Fruit fly (Drosophila melanogaster) whole organism, embryonic: ENCODE results near the gene ocn.

Source experiments
- Adf1 ChIP-seq: fragments of 200-800 bp; sonication (Bioruptor generic); IDR thresholded peaks from 2 replicates; pipeline ENCODE4 v1.3.6; 2022; ENCODE audit warnings: missing biosample characterization, missing genetic modification characterization
- CG10366 ChIP-seq: fragments of 200-800 bp; sonication (Bioruptor generic); IDR thresholded peaks from 2 replicates; pipeline ENCODE4 v1.3.6; 2022; ENCODE audit warnings: missing biosample characterization, missing genetic modification characterization
- CG11723 ChIP-seq: fragments of 200-800 bp; sonication (Bioruptor generic); optimal IDR thresholded peaks from 2 replicates; lab custom pipeline; 2017; ENCODE audit warnings: missing biosample characterization, mild to moderate bottlenecking, missing genetic modification characterization
- CG15514 ChIP-seq: fragments of 200-800 bp; sonication (Bioruptor generic); optimal IDR thresholded peaks from 3 replicates; lab custom pipeline; 2017; ENCODE audit warnings: missing biosample characterization, missing genetic modification characterization, mild to moderate bottlenecking, moderate library complexity, missing genetic modification reagents
- CG16863 ChIP-seq: fragments of 200-800 bp; sonication (Bioruptor generic); optimal IDR thresholded peaks from 3 replicates; lab custom pipeline; 2016; ENCODE audit warnings: missing biosample characterization, missing genetic modification characterization
- CG18476 ChIP-seq: fragments of 200-800 bp; sonication (Bioruptor generic); optimal IDR thresholded peaks from 2 replicates; lab custom pipeline; 2016; ENCODE audit warnings: missing biosample characterization, mild to moderate bottlenecking, missing genetic modification characterization
- CG2129 ChIP-seq: fragments of 200-800 bp; sonication (Bioruptor generic); IDR thresholded peaks from 2 replicates; pipeline ENCODE4 v1.3.6; 2022; ENCODE audit warnings: missing biosample characterization, missing genetic modification characterization; ENCODE audit not compliant: partially characterized antibody
- CG2889 ChIP-seq: fragments of 200-800 bp; sonication (Bioruptor generic); IDR thresholded peaks from 3 replicates; pipeline ENCODE4 v1.3.6; 2022; ENCODE audit warnings: missing biosample characterization, missing genetic modification characterization
- CG32767 ChIP-seq: fragments of 200-800 bp; sonication (Bioruptor generic); IDR thresholded peaks from 2 replicates; pipeline ENCODE4 v1.3.6; 2022; ENCODE audit warnings: missing biosample characterization, missing genetic modification characterization
- CG34224 ChIP-seq: fragments of 200-800 bp; sonication (Bioruptor generic); IDR thresholded peaks from 3 replicates; pipeline ENCODE4 v1.3.6; 2022; ENCODE audit warnings: missing biosample characterization, missing genetic modification characterization; ENCODE audit not compliant: partially characterized antibody
- CG3847 ChIP-seq: fragments of 200-800 bp; sonication (Bioruptor generic); IDR thresholded peaks from 2 replicates; pipeline ENCODE4 v1.3.6; 2022; ENCODE audit warnings: missing biosample characterization, missing genetic modification characterization
- CG6765 ChIP-seq: fragments of 200-800 bp; sonication (Bioruptor generic); optimal IDR thresholded peaks from 3 replicates; lab custom pipeline; 2017; ENCODE audit warnings: missing biosample characterization, mild to moderate bottlenecking, missing genetic modification characterization
- CG6854 ChIP-seq: fragments of 200-800 bp; sonication (Bioruptor generic); optimal IDR thresholded peaks from 3 replicates; lab custom pipeline; 2017; ENCODE audit warnings: missing biosample characterization, mild to moderate bottlenecking, missing genetic modification characterization
- CG7987 ChIP-seq: fragments of 200-800 bp; sonication (Bioruptor generic); optimal IDR thresholded peaks from 2 replicates; lab custom pipeline; 2018; ENCODE audit warnings: missing biosample characterization, mild to moderate bottlenecking, missing genetic modification characterization, moderate library complexity
- CG8290 ChIP-seq, 3 experiments: fragments of 200-800 bp; sonication (Bioruptor generic); optimal IDR thresholded peaks; 2 replicates each; lab custom pipeline; 2016 to 2019; ENCODE audit warnings: missing biosample characterization in 3 of 3, missing genetic modification characterization in 3 of 3, mild to moderate bottlenecking in 2 of 3, moderate library complexity in 1 of 3
- CG8388 ChIP-seq: fragments of 200-800 bp; sonication (Bioruptor generic); optimal IDR thresholded peaks from 2 replicates; lab custom pipeline; 2019; ENCODE audit warnings: missing biosample characterization, mild to moderate bottlenecking, missing genetic modification characterization, moderate library complexity
- E2f1 ChIP-seq: fragments of 200-800 bp; sonication (Bioruptor generic); IDR thresholded peaks from 2 replicates; pipeline ENCODE4 v1.3.6; 2022; ENCODE audit warnings: missing biosample characterization, missing genetic modification characterization
- Ets65A ChIP-seq: fragments of 200-800 bp; sonication (Bioruptor generic); peaks from one replicate; lab custom pipeline; 2016; ENCODE audit warnings: missing biosample characterization, missing genetic modification characterization
- HHEX ChIP-seq: fragments of 200-800 bp; sonication (Bioruptor generic); optimal IDR thresholded peaks from 3 replicates; lab custom pipeline; 2017; ENCODE audit warnings: missing biosample characterization, mild to moderate bottlenecking, missing genetic modification characterization, missing genetic modification reagents
- HLH54F ChIP-seq: fragments of 200-800 bp; sonication (Bioruptor generic); optimal IDR thresholded peaks from 3 replicates; lab custom pipeline; 2016; ENCODE audit warnings: missing biosample characterization, missing genetic modification characterization
- Hmx ChIP-seq: fragments of 200-800 bp; sonication (Bioruptor generic); optimal IDR thresholded peaks from 2 replicates; lab custom pipeline; 2016; ENCODE audit warnings: missing biosample characterization, missing genetic modification characterization
- Hr3 ChIP-seq: fragments of 200-800 bp; sonication (Bioruptor generic); optimal IDR thresholded peaks from 3 replicates; lab custom pipeline; 2016; ENCODE audit warnings: missing biosample characterization, missing genetic modification characterization
- MESR4 ChIP-seq: fragments of 200-800 bp; sonication (Bioruptor generic); optimal IDR thresholded peaks from 2 replicates; lab custom pipeline; 2018; ENCODE audit warnings: missing biosample characterization, mild to moderate bottlenecking, missing genetic modification characterization, moderate library complexity
- Mad ChIP-seq: fragments of 200-800 bp; sonication (Bioruptor generic); optimal IDR thresholded peaks from 2 replicates; lab custom pipeline; 2016; ENCODE audit warnings: missing biosample characterization, missing genetic modification characterization
- NK7.1 ChIP-seq: fragments of 200-800 bp; sonication (Bioruptor generic); optimal IDR thresholded peaks from 3 replicates; lab custom pipeline; 2016; ENCODE audit warnings: missing biosample characterization, missing genetic modification characterization
- Opbp ChIP-seq: fragments of 200-800 bp; sonication (Bioruptor generic); IDR thresholded peaks from 3 replicates; pipeline ENCODE4 v1.3.6; 2022; ENCODE audit warnings: missing biosample characterization, missing genetic modification characterization; ENCODE audit not compliant: partially characterized antibody
- Side ChIP-seq: fragments of 200-800 bp; sonication (Bioruptor generic); optimal IDR thresholded peaks from 2 replicates; lab custom pipeline; 2016; ENCODE audit warnings: missing biosample characterization, missing genetic modification characterization
- bbx ChIP-seq: fragments of 200-800 bp; sonication (Bioruptor generic); IDR thresholded peaks from 2 replicates; pipeline ENCODE4 v1.3.6; 2022; ENCODE audit warnings: missing biosample characterization, missing genetic modification characterization; ENCODE audit not compliant: partially characterized antibody
- bigmax ChIP-seq: fragments of 200-800 bp; sonication (Bioruptor generic); optimal IDR thresholded peaks from 2 replicates; lab custom pipeline; 2018; ENCODE audit warnings: missing biosample characterization, mild to moderate bottlenecking, missing genetic modification characterization
- br ChIP-seq: fragments of >200 bp; optimal IDR thresholded peaks from 2 replicates; lab custom pipeline; 2017
- cas ChIP-seq: fragments of 200-800 bp; sonication (Bioruptor generic); IDR thresholded peaks from 2 replicates; pipeline ENCODE4 v1.3.6; 2022; ENCODE audit warnings: missing biosample characterization, missing genetic modification characterization
- chinmo ChIP-seq: fragments of 200-800 bp; sonication (Bioruptor generic); IDR thresholded peaks from 4 replicates; pipeline ENCODE4 v1.3.6; 2022; ENCODE audit warnings: missing biosample characterization, missing genetic modification characterization; ENCODE audit not compliant: partially characterized antibody
- dm ChIP-seq: fragments of 200-800 bp; sonication (Bioruptor generic); optimal IDR thresholded peaks from 3 replicates; lab custom pipeline; 2016; ENCODE audit warnings: missing biosample characterization, missing genetic modification characterization
- dmrt99B ChIP-seq: fragments of 200-800 bp; sonication (Bioruptor generic); optimal IDR thresholded peaks from 2 replicates; lab custom pipeline; 2018; ENCODE audit warnings: missing biosample characterization, mild to moderate bottlenecking, missing genetic modification characterization, moderate library complexity
- dysf ChIP-seq: fragments of 200-800 bp; sonication (Bioruptor generic); IDR thresholded peaks from 3 replicates; pipeline ENCODE4 v1.3.6; 2022; ENCODE audit warnings: missing biosample characterization, missing genetic modification characterization
- emc ChIP-seq: fragments of 200-800 bp; sonication (Bioruptor generic); optimal IDR thresholded peaks from 2 replicates; lab custom pipeline; 2016; ENCODE audit warnings: missing biosample characterization, missing genetic modification characterization
- fru ChIP-seq: fragments of >200 bp; optimal IDR thresholded peaks from 2 replicates; lab custom pipeline; 2017
- ftz-f1 ChIP-seq: fragments of 200-800 bp; sonication (Bioruptor generic); optimal IDR thresholded peaks from 2 replicates; lab custom pipeline; 2016; ENCODE audit warnings: missing biosample characterization, missing genetic modification characterization
- her ChIP-seq: fragments of 200-800 bp; sonication (Bioruptor generic); optimal IDR thresholded peaks from 2 replicates; lab custom pipeline; 2016; ENCODE audit warnings: missing biosample characterization, missing genetic modification characterization
- lab ChIP-seq: fragments of 200-800 bp; sonication (Bioruptor generic); optimal IDR thresholded peaks from 3 replicates; lab custom pipeline; 2017; ENCODE audit warnings: missing biosample characterization, missing genetic modification characterization, mild to moderate bottlenecking, moderate library complexity, missing genetic modification reagents
- lov ChIP-seq, 2 experiments: fragments of 200-800 bp in 1 of 2; fragments of >200 bp in 1 of 2; sonication (Bioruptor generic) in 1 of 2; IDR thresholded peaks in 1 of 2; optimal IDR thresholded peaks in 1 of 2; 2 replicates in 1 of 2; 3 replicates in 1 of 2; pipeline versions ENCODE4 v1.3.6 to Lab custom; 2017 to 2022; ENCODE audit warnings: missing biosample characterization in 1 of 2, missing genetic modification characterization in 1 of 2
- mam ChIP-seq: fragments of 200-800 bp; sonication (Bioruptor generic); optimal IDR thresholded peaks from 3 replicates; lab custom pipeline; 2016; ENCODE audit warnings: missing biosample characterization, missing genetic modification characterization
- peb ChIP-seq: fragments of 200-800 bp; sonication (Bioruptor generic); IDR thresholded peaks from 2 replicates; pipeline ENCODE4 v1.3.6; 2022; ENCODE audit warnings: missing biosample characterization, missing genetic modification characterization
- pho ChIP-seq: fragments of 200-800 bp; sonication (Bioruptor generic); optimal IDR thresholded peaks from 2 replicates; lab custom pipeline; 2016; ENCODE audit warnings: missing biosample characterization, missing genetic modification characterization
- slp2 ChIP-seq: fragments of 200-800 bp; sonication (Bioruptor generic); optimal IDR thresholded peaks from 2 replicates; lab custom pipeline; 2016; ENCODE audit warnings: missing biosample characterization, missing genetic modification characterization
- sqz ChIP-seq: fragments of 200-800 bp; sonication (Bioruptor generic); optimal IDR thresholded peaks from 3 replicates; lab custom pipeline; 2018; ENCODE audit warnings: missing biosample characterization, mild to moderate bottlenecking, missing genetic modification characterization
- twi ChIP-seq: fragments of 200-800 bp; optimal IDR thresholded peaks from 2 replicates; lab custom pipeline; 2019; ENCODE audit warnings: missing biosample characterization, mild to moderate bottlenecking, missing genetic modification characterization, moderate library complexity
- usp ChIP-seq: fragments of >200 bp; optimal IDR thresholded peaks from 2 replicates; lab custom pipeline; 2017; ENCODE audit warnings: missing biosample characterization, missing genetic modification characterization
- wdn ChIP-seq: fragments of 200-800 bp; sonication (Bioruptor generic); IDR thresholded peaks from 2 replicates; pipeline ENCODE4 v1.3.6; 2022; ENCODE audit warnings: missing biosample characterization, missing genetic modification characterization
- wor ChIP-seq: fragments of 200-800 bp; sonication (Bioruptor generic); IDR thresholded peaks from 2 replicates; pipeline ENCODE4 v1.3.6; 2022; ENCODE audit warnings: missing biosample characterization, missing genetic modification characterization

The ocn gene

DNA sequence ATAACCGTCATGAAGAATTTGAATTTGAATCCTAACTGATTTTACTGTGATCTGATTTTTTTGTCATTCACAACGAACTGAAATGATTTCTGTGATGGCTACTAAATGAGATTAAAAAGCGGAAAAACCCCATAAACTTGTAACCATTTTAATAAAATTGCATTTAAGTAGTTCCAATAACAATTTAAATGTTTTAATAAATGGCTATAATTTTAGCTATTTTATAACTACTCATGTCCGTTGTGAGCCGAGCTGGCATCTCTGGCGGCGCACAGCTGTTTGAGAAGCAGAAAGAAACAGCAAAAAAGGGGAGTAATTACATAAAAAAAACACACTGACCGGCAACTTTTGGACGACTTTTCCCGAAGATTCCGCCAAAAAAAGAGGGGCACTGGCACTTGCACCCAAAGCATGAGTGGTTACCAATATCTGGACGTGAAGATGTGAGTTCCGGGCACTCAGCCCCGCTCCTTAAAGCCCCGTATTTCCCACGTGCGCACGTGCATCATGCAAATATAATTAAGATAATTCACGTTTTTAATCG is 19.1 kb upstream of the ocn start, which contains the start of the genes CG7950 and Rpp14a (continued):
- TF ChIP-seq dmrt99B (tag; lab: Kevin White, UChicago): peak; percentile 60
- TF ChIP-seq HHEX (GFP tag; lab: Kevin White, UChicago): peak; percentile 42
- peak; percentile 35 for TF ChIP-seq Side (GFP tag; lab: Kevin White, UChicago)
- TF ChIP-seq dysf (GFP tag; lab: Robert Waterston, UW): peak; percentile 77
- TF ChIP-seq bbx (GFP tag; lab: Robert Waterston, UW): no peak
- no peak for TF ChIP-seq Opbp (GFP tag; lab: Robert Waterston, UW)
- no peak for TF ChIP-seq ftz-f1 (GFP tag; lab: Kevin White, UChicago)
- no peak for TF ChIP-seq CG7987 (GFP tag; lab: Kevin White, UChicago)
- TF ChIP-seq twi: peak; percentile 44
- peak; percentile 66 for TF ChIP-seq wdn (GFP tag; lab: Robert Waterston, UW)
- TF ChIP-seq CG8290 (GFP tag; optimal IDR thresholded peaks at IDR 0.05; lab: Kevin White, UChicago): peak; percentile 54
- peak in 1 of 2 experiments; percentile 82 for TF ChIP-seq CG8290 (tag; optimal IDR thresholded peaks at IDR 0.05; lab: Kevin White, UChicago)
- TF ChIP-seq lov (optimal IDR thresholded peaks at IDR 0.05; lab: Kevin White, UChicago): no peak
- TF ChIP-seq lov (GFP tag; IDR thresholded peaks at IDR 0.05; lab: Robert Waterston, UW): 0 out of 3 replicates have a peak, but pooled peaks have one; percentile 27
- no peak for TF ChIP-seq br (lab: Kevin White, UChicago)
- TF ChIP-seq CG8388 (GFP tag; lab: Kevin White, UChicago): peak; percentile 53
- TF ChIP-seq sqz (GFP tag; lab: Kevin White, UChicago): peak; percentile 16
- peak; percentile 30 for TF ChIP-seq Adf1 (GFP tag; lab: Robert Waterston, UW)
- no peak for TF ChIP-seq CG6765
- peak; percentile 64 for TF ChIP-seq her (GFP tag; lab: Kevin White, UChicago)
- peak; percentile 85 for TF ChIP-seq pho
- TF ChIP-seq fru (lab: Kevin White, UChicago): no peak
- TF ChIP-seq CG2889 (GFP tag; lab: Robert Waterston, UW): peak; percentile 77
- no peak for TF ChIP-seq CG6854 (GFP tag; lab: Kevin White, UChicago)
- TF ChIP-seq MESR4 (GFP tag; lab: Kevin White, UChicago): peak; percentile 63
- peak; percentile 84 for TF ChIP-seq CG10366 (GFP tag; lab: Robert Waterston, UW)
- TF ChIP-seq lab (GFP tag; lab: Kevin White, UChicago): peak; percentile 84
- TF ChIP-seq CG34224 (GFP tag; lab: Robert Waterston, UW): 0 out of 3 replicates have a peak, but pooled peaks have one; percentile 27
- TF ChIP-seq CG32767 (GFP tag; lab: Robert Waterston, UW): peak; percentile 71
- TF ChIP-seq NK7.1: peak; percentile 49
- TF ChIP-seq E2f1 (GFP tag; lab: Robert Waterston, UW): peak; percentile 69
- TF ChIP-seq dm (GFP tag; lab: Kevin White, UChicago): peak; percentile 69
- TF ChIP-seq CG15514 (GFP tag; lab: Kevin White, UChicago): peak; percentile 92
- TF ChIP-seq CG3847 (GFP tag; lab: Robert Waterston, UW): peak; percentile 82
- peak; percentile 54 for TF ChIP-seq CG18476 (GFP tag; lab: Kevin White, UChicago)
- TF ChIP-seq bigmax (GFP tag; lab: Kevin White, UChicago): no peak
- peak; percentile 67 for TF ChIP-seq Hmx (GFP tag; lab: Kevin White, UChicago)
- TF ChIP-seq CG11723 (GFP tag; lab: Kevin White, UChicago): peak; percentile 46
- no peak for TF ChIP-seq emc
- no peak for TF ChIP-seq usp (GFP tag; lab: Kevin White, UChicago)
- peak; percentile 93 for TF ChIP-seq Ets65A (GFP tag; lab: Kevin White, UChicago)
- TF ChIP-seq peb: no peak
- TF ChIP-seq CG2129 (GFP tag; lab: Robert Waterston, UW): no peak
- TF ChIP-seq wor (GFP tag; lab: Robert Waterston, UW): peak; percentile 54; the same call in 1 of the 2 replicates
- TF ChIP-seq Hr3 (GFP tag; lab: Kevin White, UChicago): peak; percentile 84
- peak; percentile 88 for TF ChIP-seq HLH54F (GFP tag; lab: Kevin White, UChicago)
- peak; percentile 58 for TF ChIP-seq slp2
- TF ChIP-seq CG16863: peak; percentile 76
- peak; percentile 33; the same call in 1 of the 2 replicates for TF ChIP-seq cas (GFP tag; lab: Robert Waterston, UW)
- TF ChIP-seq chinmo (GFP tag; lab: Robert Waterston, UW): no peak
- TF ChIP-seq mam (GFP tag; lab: Kevin White, UChicago): peak; percentile 85
- peak; percentile 83 for TF ChIP-seq Mad (GFP tag; lab: Kevin White, UChicago)
